Fruit fly (Drosophila melanogaster) whole organism, adult: ENCODE results near the gene RfC3.

ENCODE experiments used
- CG11617 ChIP-seq: fragments of 200-800 bp; sonication (Bioruptor generic); optimal IDR thresholded peaks from 2 replicates; lab custom pipeline; 2017; ENCODE audit warnings: mild to moderate bottlenecking, missing biosample characterization, missing genetic modification reagents, missing genetic modification characterization
- CG12768 ChIP-seq: fragments of 200-800 bp; sonication (Bioruptor generic); optimal IDR thresholded peaks from 2 replicates; lab custom pipeline; 2017; ENCODE audit warnings: missing biosample characterization, missing genetic modification characterization, mild to moderate bottlenecking, moderate library complexity, missing genetic modification reagents
- CG14711 ChIP-seq: fragments of 200-800 bp; sonication (Bioruptor generic); optimal IDR thresholded peaks from 2 replicates; lab custom pipeline; 2018; ENCODE audit warnings: missing biosample characterization, mild to moderate bottlenecking, missing genetic modification characterization, moderate library complexity
- CG1620 ChIP-seq: fragments of 200-800 bp; sonication (Bioruptor generic); optimal IDR thresholded peaks from 2 replicates; lab custom pipeline; 2016; ENCODE audit warnings: missing biosample characterization, missing genetic modification characterization
- Crg-1 ChIP-seq: fragments of 200-800 bp; sonication (Bioruptor generic); optimal IDR thresholded peaks from 2 replicates; lab custom pipeline; 2016; ENCODE audit warnings: missing biosample characterization, missing genetic modification characterization
- Hr96 ChIP-seq: fragments of 200-800 bp; sonication (Bioruptor generic); optimal IDR thresholded peaks from 2 replicates; lab custom pipeline; 2016; ENCODE audit warnings: missing biosample characterization, missing genetic modification characterization
- Mnt ChIP-seq: fragments of 200-800 bp; sonication (Bioruptor generic); optimal IDR thresholded peaks from 2 replicates; lab custom pipeline; 2016; ENCODE audit warnings: missing biosample characterization, mild to moderate bottlenecking, missing genetic modification characterization
- cic ChIP-seq: fragments of 200-800 bp; sonication (Bioruptor generic); optimal IDR thresholded peaks from 2 replicates; lab custom pipeline; 2017; ENCODE audit warnings: missing biosample characterization, mild to moderate bottlenecking, missing genetic modification characterization, moderate library complexity
- cnc ChIP-seq, 2 experiments: fragments of >200 bp; optimal IDR thresholded peaks; 2 replicates each; lab custom pipeline; 2017
- tj ChIP-seq: fragments of 200-800 bp; sonication (Bioruptor generic); optimal IDR thresholded peaks from 3 replicates; lab custom pipeline; 2017; ENCODE audit warnings: missing biosample characterization, mild to moderate bottlenecking, missing genetic modification characterization, moderate library complexity
- toe ChIP-seq: fragments of 200-800 bp; sonication (Bioruptor generic); optimal IDR thresholded peaks from 2 replicates; lab custom pipeline; 2016; ENCODE audit warnings: missing biosample characterization, missing genetic modification characterization

- TF ChIP-seq CG1620 (GFP tag; lab: Kevin White, UChicago) (no peak), CG11617 (no peak), CG14711 (no peak), cnc (optimal IDR thresholded peaks at IDR 0.05; lab: Kevin White, UChicago) (no peak), Hr96 (GFP tag; lab: Kevin White, UChicago) (no peak), Crg-1 (GFP tag; lab: Kevin White, UChicago) (no peak), toe (GFP tag; lab: Kevin White, UChicago) (no peak), CG12768 (no peak), Mnt (GFP tag; lab: Kevin White, UChicago) (no peak), cic (GFP tag; lab: Kevin White, UChicago) (no peak), tj (GFP tag; lab: Kevin White, UChicago) (no peak)
Measured at dm6 chr2L:10442048-10442790, 23.2 kb downstream of the RfC3 start, which contains the start of gene loh.
